Worm (Caenorhabditis elegans) whole organism, late embryonic: ENCODE data around the gene lgc-5.

ENCODE experiments used
- ceh-19 ChIP-seq: fragments of 200-800 bp; sonication (Bioruptor generic); optimal IDR thresholded peaks from 2 replicates; lab custom pipeline; 2018; ENCODE audit warnings: mild to moderate bottlenecking, missing genetic modification characterization, missing compliant biosample characterization
- ceh-24 ChIP-seq: sonication (generic microtip); optimal IDR thresholded peaks from 2 replicates; lab custom pipeline; 2016; ENCODE audit warnings: mild to moderate bottlenecking, missing genetic modification characterization, missing compliant biosample characterization
- ceh-6 ChIP-seq: fragments of 200-800 bp; sonication (Bioruptor generic); optimal IDR thresholded peaks from 2 replicates; lab custom pipeline; 2018; ENCODE audit warnings: mild to moderate bottlenecking, missing genetic modification characterization, missing compliant biosample characterization
- ets-4 ChIP-seq: sonication (generic microtip); optimal IDR thresholded peaks from 2 replicates; lab custom pipeline; 2016; ENCODE audit warnings: missing genetic modification characterization, missing compliant biosample characterization
- gmeb-2 ChIP-seq: sonication (generic microtip); optimal IDR thresholded peaks from 2 replicates; lab custom pipeline; 2016; ENCODE audit warnings: missing genetic modification characterization, inconsistent platforms, missing compliant biosample characterization
- pag-3 ChIP-seq: sonication (generic microtip); optimal IDR thresholded peaks from 2 replicates; lab custom pipeline; 2016; ENCODE audit warnings: missing compliant biosample characterization, missing genetic modification characterization, borderline replicate concordance
- pha-4 ChIP-seq: fragments of 150-350 bp; optimal IDR thresholded peaks from 2 replicates; lab custom pipeline; 2018; ENCODE audit warnings: missing biosample characterization, missing genetic modification reagents, missing genetic modification characterization
- syd-9 ChIP-seq: sonication (generic microtip); optimal IDR thresholded peaks from 2 replicates; lab custom pipeline; 2016; ENCODE audit warnings: mild to moderate bottlenecking, missing genetic modification characterization, moderate library complexity, missing compliant biosample characterization
- tbx-2 ChIP-seq: sonication (generic microtip); optimal IDR thresholded peaks from 2 replicates; lab custom pipeline; 2016; ENCODE audit warnings: missing genetic modification characterization, missing compliant biosample characterization
- unc-55 ChIP-seq: sonication (generic microtip); optimal IDR thresholded peaks from 2 replicates; lab custom pipeline; 2017; ENCODE audit warnings: missing biosample characterization, missing genetic modification reagents, missing genetic modification characterization
- ztf-16 ChIP-seq: sonication (generic microtip); optimal IDR thresholded peaks from 2 replicates; lab custom pipeline; 2017; ENCODE audit warnings: missing genetic modification characterization, missing compliant biosample characterization

ce11 chrIV:8359716-8360407, 17.4 kb downstream of the lgc-5 start, which contains the start of gene D2096.5:
- no peak for TF ChIP-seq ztf-16 (tag; lab: Kevin White, UChicago)
- TF ChIP-seq gmeb-2 (tag; lab: Kevin White, UChicago) = no peak
- no peak for TF ChIP-seq pha-4 (tag; lab: Kevin White, UChicago)
- no peak for TF ChIP-seq ceh-24 (tag; lab: Kevin White, UChicago)
- no peak for TF ChIP-seq unc-55 (GFP tag; lab: Kevin White, UChicago)
- TF ChIP-seq ceh-19 (GFP tag; lab: Kevin White, UChicago) = no peak
- no peak for TF ChIP-seq syd-9
- no peak for TF ChIP-seq ets-4 (tag; lab: Kevin White, UChicago)
- TF ChIP-seq ceh-6 (GFP tag; lab: Kevin White, UChicago) = no peak
- TF ChIP-seq pag-3 (tag; lab: Kevin White, UChicago) = no peak
- TF ChIP-seq tbx-2 (tag; lab: Kevin White, UChicago) = no peak
